Fruit fly (Drosophila melanogaster): Measurements from ENCODE around the gene MBD-R2.

Gene MBD-R2

dm6 chr3R:12326855-12327254 is 29.2 kb downstream of the MBD-R2 start:
- TF ChIP-seq svp (GFP tag), result peak; percentile 82
- TF ChIP-seq dac (GFP tag; optimal IDR thresholded peaks at IDR 0.05), result no peak

DNA sequence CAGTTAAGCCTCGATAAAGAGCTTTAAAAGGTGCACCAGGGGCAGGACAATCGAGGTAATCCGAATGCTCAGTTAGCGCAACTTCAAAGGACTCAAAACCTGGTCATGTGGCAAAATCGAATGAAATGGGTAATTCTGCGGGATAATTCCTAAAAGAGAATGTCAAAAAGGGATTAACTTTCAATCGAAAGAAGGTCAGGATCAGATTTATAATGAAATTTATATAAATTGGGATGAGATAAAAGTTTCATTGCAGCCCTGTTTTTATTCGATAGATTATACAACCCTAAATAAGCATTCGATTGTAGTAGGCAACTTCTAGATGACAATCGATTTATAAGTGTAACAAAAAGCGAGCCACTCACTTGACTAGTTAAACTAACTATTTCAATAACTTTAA is 32.8 kb downstream of the MBD-R2 start, which contains the start of gene CG10013:
Gene CG10013, plus strand, starts transcription at position 301 of the 400 bp plus-strand sequence.
- no peak for TF ChIP-seq CG11902 (GFP tag; optimal IDR thresholded peaks at IDR 0.05)
- TF ChIP-seq fkh (GFP tag; optimal IDR thresholded peaks at IDR 0.05), result no peak
- TF ChIP-seq CG3032 (tag; optimal IDR thresholded peaks at IDR 0.05), result no peak
- TF ChIP-seq Sox102F (GFP tag; optimal IDR thresholded peaks at IDR 0.05), result no peak
- no peak for TF ChIP-seq Ets21C (GFP tag; optimal IDR thresholded peaks at IDR 0.05)
- no peak for TF ChIP-seq pdm3 (GFP tag; optimal IDR thresholded peaks at IDR 0.05)
- no peak for TF ChIP-seq Eip93F (GFP tag; optimal IDR thresholded peaks at IDR 0.05)
- TF ChIP-seq CG6854 (GFP tag; optimal IDR thresholded peaks at IDR 0.05), result no peak
- no peak for TF ChIP-seq CG8119 (GFP tag; IDR thresholded peaks at IDR 0.05)
- TF ChIP-seq fd59A (GFP tag; optimal IDR thresholded peaks at IDR 0.05), result no peak
- TF ChIP-seq dac (GFP tag; optimal IDR thresholded peaks at IDR 0.05), result no peak
- no peak for TF ChIP-seq vri (GFP tag; optimal IDR thresholded peaks at IDR 0.05)
- TF ChIP-seq Eip75B (GFP tag; optimal IDR thresholded peaks at IDR 0.05), result no peak
- no peak for TF ChIP-seq CG15336 (GFP tag; IDR thresholded peaks at IDR 0.05)
- no peak for TF ChIP-seq ss (GFP tag; optimal IDR thresholded peaks at IDR 0.05)

- TF ChIP-seq svp (GFP tag), result peak; percentile 99
- no peak for TF ChIP-seq Ets21C (GFP tag; optimal IDR thresholded peaks at IDR 0.05)
These were observed 38.7 kb downstream of the MBD-R2 start for dm6 chr3R:12317325-12317724.

dm6 chr3R:12316420-12316819 is 39.6 kb downstream of the MBD-R2 start:
- TF ChIP-seq CG9139 (GFP tag; optimal IDR thresholded peaks at IDR 0.05) (no peak), svp (GFP tag) (peak; percentile 93)

DNA sequence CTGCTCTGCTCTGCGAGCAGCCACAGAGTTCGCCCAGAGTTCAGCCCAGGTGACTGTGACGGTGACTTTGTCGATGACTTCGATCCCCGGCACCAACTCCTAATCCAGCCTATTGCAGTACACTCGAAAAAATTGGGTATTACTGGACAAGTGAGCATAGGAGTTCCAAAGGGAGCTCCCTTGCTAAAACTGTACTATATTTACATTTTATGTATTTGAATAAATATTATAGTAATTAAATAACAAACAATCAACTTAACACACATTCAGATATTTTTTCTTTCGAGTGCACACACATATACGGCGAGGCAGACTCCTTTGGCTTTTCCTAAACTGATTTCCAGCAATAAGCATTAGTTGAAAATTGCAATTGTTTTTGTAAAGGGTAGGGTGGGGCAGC is 40.6 kb downstream of the MBD-R2 start:
- TF ChIP-seq dac (GFP tag; optimal IDR thresholded peaks at IDR 0.05) (peak; percentile 9), Ets21C (GFP tag; optimal IDR thresholded peaks at IDR 0.05) (no peak), CG9139 (GFP tag; optimal IDR thresholded peaks at IDR 0.05) (no peak), CG16779 (tag; optimal IDR thresholded peaks at IDR 0.05) (no peak), achi (GFP tag; optimal IDR thresholded peaks at IDR 0.05) (peak; percentile 35), Blimp-1 (GFP tag; optimal IDR thresholded peaks at IDR 0.05) (no peak), Eip93F (GFP tag; optimal IDR thresholded peaks at IDR 0.05) (no peak), lz (GFP tag; optimal IDR thresholded peaks at IDR 0.05) (no peak), CG15336 (GFP tag; IDR thresholded peaks at IDR 0.05) (peak; percentile 49), CG11762 (GFP tag; optimal IDR thresholded peaks at IDR 0.05; ENCODE audit: insufficient read depth) (no peak), CG6276 (GFP tag; optimal IDR thresholded peaks at IDR 0.05) (peak; percentile 55), CG6808 (GFP tag; optimal IDR thresholded peaks at IDR 0.05) (no peak), acj6 (GFP tag; optimal IDR thresholded peaks at IDR 0.05) (no peak), CG34406 (GFP tag; optimal IDR thresholded peaks at IDR 0.05) (no peak), ss (GFP tag; optimal IDR thresholded peaks at IDR 0.05) (no peak), Eip78C (GFP tag) (peak; percentile 54), net (GFP tag; optimal IDR thresholded peaks at IDR 0.05) (no peak), CG7368 (GFP tag; optimal IDR thresholded peaks at IDR 0.05) (no peak), Hr39 (GFP tag; optimal IDR thresholded peaks at IDR 0.05) (no peak), dsx (GFP tag; optimal IDR thresholded peaks at IDR 0.05; ENCODE audit: poor library complexity, severe bottlenecking) (no peak), CG3032 (tag; optimal IDR thresholded peaks at IDR 0.05) (no peak), Hr38 (GFP tag; optimal IDR thresholded peaks at IDR 0.05) (no peak), CG32006 (GFP tag; optimal IDR thresholded peaks at IDR 0.05) (peak; percentile 63), CG8632 (GFP tag; optimal IDR thresholded peaks at IDR 0.05) (no peak), CG8119 (GFP tag; IDR thresholded peaks at IDR 0.05) (peak; percentile 58; the same call in 2 of the 3 replicates), CG1621 (tag; optimal IDR thresholded peaks at IDR 0.05) (no peak), fd59A (GFP tag; optimal IDR thresholded peaks at IDR 0.05) (no peak), OdsH (GFP tag; optimal IDR thresholded peaks at IDR 0.05) (peak; percentile 25), Eip75B (GFP tag; optimal IDR thresholded peaks at IDR 0.05) (no peak), fkh (GFP tag; optimal IDR thresholded peaks at IDR 0.05) (no peak), vri (GFP tag; optimal IDR thresholded peaks at IDR 0.05) (no peak), CG6854 (GFP tag; optimal IDR thresholded peaks at IDR 0.05) (no peak), Sox15 (GFP tag; optimal IDR thresholded peaks at IDR 0.05) (no peak), CG6792 (GFP tag; optimal IDR thresholded peaks at IDR 0.05) (no peak), CG10669 (GFP tag; optimal IDR thresholded peaks at IDR 0.05) (no peak), Sox14 (GFP tag; optimal IDR thresholded peaks at IDR 0.05) (no peak), Gug (GFP tag; IDR thresholded peaks at IDR 0.05) (peak; percentile 62; the same call in 1 of the 2 replicates), pdm3 (GFP tag; optimal IDR thresholded peaks at IDR 0.05) (no peak)

All from whole organism, prepupa.